Worm (Caenorhabditis elegans): ENCODE measurements around the gene T14G12.6.

The T14G12.6 gene

DNA sequence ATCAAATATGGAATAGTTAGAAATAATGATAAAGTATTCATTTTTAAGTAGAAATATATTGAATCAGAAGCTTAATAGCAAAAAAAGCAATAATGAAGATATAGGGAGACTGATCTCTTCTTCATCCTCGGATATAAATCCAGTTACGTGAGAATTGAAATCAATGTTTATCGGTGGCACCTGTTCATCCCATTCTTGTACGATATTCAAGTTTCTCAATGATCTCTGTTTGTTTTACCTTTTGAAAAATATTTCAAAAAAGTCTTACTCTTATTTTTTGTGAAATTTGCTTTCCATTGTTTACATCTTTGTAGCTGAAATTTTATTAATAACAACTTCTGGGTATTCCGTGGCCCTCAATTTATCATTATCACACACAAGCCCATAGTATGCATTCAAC lies 846 bp downstream of the T14G12.6 start, which contains the start of gene T14G12.12:
Gene T14G12.12, minus strand, starts transcription at position 101 of the 400 bp plus-strand sequence.
- no peak for TF ChIP-seq ztf-1 (GFP tag; conservative IDR thresholded peaks at IDR 0.05)
- TF ChIP-seq lin-39 (tag; optimal IDR thresholded peaks at IDR 0.05): no peak
- TF ChIP-seq ztf-11 (tag; optimal IDR thresholded peaks at IDR 0.05): no peak
- TF ChIP-seq nhr-11 (tag; optimal IDR thresholded peaks at IDR 0.05): no peak
- TF ChIP-seq ceh-82 (tag; optimal IDR thresholded peaks at IDR 0.05): no peak
- no peak for TF ChIP-seq fos-1 (tag; optimal IDR thresholded peaks at IDR 0.05)
- TF ChIP-seq unc-55 (GFP tag; optimal IDR thresholded peaks at IDR 0.05): no peak
- TF ChIP-seq blmp-1 (tag; optimal IDR thresholded peaks at IDR 0.05; ENCODE audit: insufficient read depth): no peak
- TF ChIP-seq sma-9 (GFP tag; optimal IDR thresholded peaks at IDR 0.05): no peak
- TF ChIP-seq sma-9 (tag; optimal IDR thresholded peaks at IDR 0.05): no peak
- no peak for TF ChIP-seq lin-11 (tag; optimal IDR thresholded peaks at IDR 0.05)
- TF ChIP-seq ceh-16 (tag; optimal IDR thresholded peaks at IDR 0.05): no peak
- no peak for TF ChIP-seq lsy-2 (tag; optimal IDR thresholded peaks at IDR 0.05)
- no peak for TF ChIP-seq ama-1 (optimal IDR thresholded peaks at IDR 0.05)
- TF ChIP-seq egl-27 (tag; optimal IDR thresholded peaks at IDR 0.05): no peak
- TF ChIP-seq elt-3 (tag; optimal IDR thresholded peaks at IDR 0.05): no peak
- TF ChIP-seq crh-2 (tag; optimal IDR thresholded peaks at IDR 0.05): no peak

DNA sequence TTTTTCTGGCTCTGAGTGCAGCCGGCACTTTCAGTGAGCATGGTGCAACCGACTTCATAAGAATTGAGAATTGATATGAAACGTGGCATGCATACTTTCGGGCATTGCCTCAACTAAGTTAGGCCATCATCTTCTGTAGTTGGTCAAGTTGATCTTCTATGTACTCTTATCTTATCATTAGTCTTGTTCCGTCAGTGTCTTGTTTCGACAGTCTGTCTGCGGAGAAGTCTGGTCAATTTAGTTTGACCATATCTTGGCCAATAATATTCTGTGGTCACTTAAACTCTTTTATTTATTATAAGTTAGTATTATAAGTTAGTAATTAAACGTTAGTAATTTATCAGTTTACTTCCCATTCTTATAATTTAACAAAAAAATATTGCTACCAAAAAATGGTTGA lies 3.0 kb downstream of the T14G12.6 start:
- TF ChIP-seq sma-9 (GFP tag; optimal IDR thresholded peaks at IDR 0.05) (peak; percentile 20), sma-9 (tag; optimal IDR thresholded peaks at IDR 0.05) (no peak), C34F6.9 (tag; optimal IDR thresholded peaks at IDR 0.05) (no peak), nhr-21 (tag; optimal IDR thresholded peaks at IDR 0.05) (peak; percentile 31)

DNA sequence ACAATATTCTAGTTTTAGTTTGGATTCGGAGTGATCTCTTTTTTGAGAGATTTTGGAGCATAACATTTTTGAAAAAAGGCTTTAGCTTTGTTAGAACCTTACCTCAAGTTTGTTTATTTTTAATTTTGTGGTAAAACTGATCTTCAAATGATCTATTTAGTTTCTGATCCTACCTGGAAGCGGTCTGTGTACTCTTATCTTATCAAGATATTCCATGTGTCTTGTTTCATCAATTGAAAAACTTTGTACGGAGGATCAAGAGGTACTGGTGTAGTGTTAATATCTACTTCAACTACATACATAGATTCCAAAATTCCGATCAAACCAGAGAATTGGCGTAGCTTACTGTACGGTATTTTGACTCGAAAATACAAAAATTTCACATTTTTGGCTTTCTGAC lies 3.5 kb downstream of the T14G12.6 start:
- TF ChIP-seq elt-1 (tag; optimal IDR thresholded peaks at IDR 0.05) (no peak), ztf-11 (tag; optimal IDR thresholded peaks at IDR 0.05) (no peak), nhr-21 (tag; optimal IDR thresholded peaks at IDR 0.05) (no peak), nhr-237 (tag; optimal IDR thresholded peaks at IDR 0.05) (no peak), lin-13 (GFP tag; optimal IDR thresholded peaks at IDR 0.05) (no peak), nhr-25 (tag; optimal IDR thresholded peaks at IDR 0.05) (no peak), nhr-12 (tag; optimal IDR thresholded peaks at IDR 0.05) (no peak), F13H6.1 (tag; optimal IDR thresholded peaks at IDR 0.05) (no peak), peb-1 (tag; optimal IDR thresholded peaks at IDR 0.05) (no peak), aly-2 (tag; optimal IDR thresholded peaks at IDR 0.05) (no peak), zag-1 (tag; optimal IDR thresholded peaks at IDR 0.05) (no peak), unc-39 (tag; optimal IDR thresholded peaks at IDR 0.05) (no peak), nhr-77 (tag; optimal IDR thresholded peaks at IDR 0.05) (no peak), ceh-82 (tag; optimal IDR thresholded peaks at IDR 0.05) (no peak)

DNA sequence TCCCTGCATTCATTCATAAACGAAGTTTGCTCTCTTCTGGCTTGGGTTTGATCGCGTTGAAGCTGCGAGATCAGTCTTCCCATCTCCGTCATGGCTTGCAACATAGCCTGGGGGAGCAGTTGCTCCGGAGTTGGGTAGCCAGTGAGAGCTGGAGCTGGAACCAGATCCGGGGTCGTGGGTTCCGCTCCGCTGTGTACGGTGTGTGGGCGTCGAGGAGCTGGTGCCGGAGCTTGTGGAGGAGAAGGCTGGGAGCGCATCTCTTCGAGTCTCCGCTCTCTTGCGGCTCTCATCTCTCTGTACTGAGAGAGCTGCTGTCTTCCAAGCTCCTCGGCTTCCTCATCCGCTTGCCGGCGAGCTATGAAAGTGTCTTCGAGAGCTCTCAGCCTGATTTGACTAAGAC lies 6.8 kb downstream of the T14G12.6 start:
- TF ChIP-seq R02D3.7 (tag; optimal IDR thresholded peaks at IDR 0.05) (no peak), ZK546.5 (tag; optimal IDR thresholded peaks at IDR 0.05) (no peak), unc-39 (tag; optimal IDR thresholded peaks at IDR 0.05) (no peak), unc-62 (GFP tag; optimal IDR thresholded peaks at IDR 0.05) (no peak), zag-1 (tag; optimal IDR thresholded peaks at IDR 0.05) (no peak), Y55F3AM.14 (GFP tag; optimal IDR thresholded peaks at IDR 0.05) (no peak), sem-4 (tag; optimal IDR thresholded peaks at IDR 0.05) (no peak), C34F6.9 (tag; optimal IDR thresholded peaks at IDR 0.05) (no peak), lin-11 (tag; optimal IDR thresholded peaks at IDR 0.05) (no peak), crh-2 (tag; optimal IDR thresholded peaks at IDR 0.05) (no peak)

DNA sequence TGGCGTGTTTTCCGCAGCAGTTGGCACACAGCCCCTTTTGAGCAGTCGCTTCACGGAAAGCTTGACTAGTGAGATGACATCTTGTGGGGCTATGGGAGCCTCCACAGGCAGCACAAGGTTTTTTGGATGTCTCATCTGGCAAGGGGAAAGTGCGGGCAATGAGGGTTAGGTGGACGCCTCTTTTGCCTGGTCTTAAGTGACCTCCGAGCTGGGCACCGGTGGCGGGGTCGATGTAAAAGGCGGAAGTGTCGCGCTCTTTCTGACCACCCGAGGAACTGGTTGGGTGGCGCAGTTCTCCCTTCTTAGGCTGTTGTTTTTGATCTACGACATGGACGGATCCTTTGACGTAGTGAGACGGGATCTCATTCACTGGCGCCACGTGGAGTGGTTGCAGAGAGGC lies 7.9 kb downstream of the T14G12.6 start:
- TF ChIP-seq egl-27 (tag; optimal IDR thresholded peaks at IDR 0.05) (no peak), ztf-4 (tag; optimal IDR thresholded peaks at IDR 0.05) (no peak), skn-1 (tag; optimal IDR thresholded peaks at IDR 0.05) (no peak), nhr-77 (tag; optimal IDR thresholded peaks at IDR 0.05) (no peak), unc-39 (tag; optimal IDR thresholded peaks at IDR 0.05) (no peak), zag-1 (tag; optimal IDR thresholded peaks at IDR 0.05) (no peak), nhr-237 (tag; optimal IDR thresholded peaks at IDR 0.05) (no peak), mbf-1 (tag; optimal IDR thresholded peaks at IDR 0.05) (no peak), R02D3.7 (tag; optimal IDR thresholded peaks at IDR 0.05) (no peak), lsy-2 (tag; optimal IDR thresholded peaks at IDR 0.05) (no peak), nhr-23 (tag; optimal IDR thresholded peaks at IDR 0.05) (no peak), ceh-82 (tag; optimal IDR thresholded peaks at IDR 0.05) (no peak), nhr-25 (tag; optimal IDR thresholded peaks at IDR 0.05) (no peak), sma-3 (GFP tag; optimal IDR thresholded peaks at IDR 0.05) (no peak), lin-39 (tag; optimal IDR thresholded peaks at IDR 0.05) (no peak), ZK546.5 (tag; optimal IDR thresholded peaks at IDR 0.05) (no peak), C34F6.9 (tag; optimal IDR thresholded peaks at IDR 0.05) (no peak), fos-1 (tag; optimal IDR thresholded peaks at IDR 0.05) (no peak), mab-5 (tag; optimal IDR thresholded peaks at IDR 0.05) (no peak), mdl-1 (tag; optimal IDR thresholded peaks at IDR 0.05) (no peak)
